Fruit fly (Drosophila melanogaster): Measurements from ENCODE around the gene Loxl1.
A peak's percentile ranks its signal among the peaks of the same experiment; 100 is the strongest.

The Loxl1 gene

dm6 chr3R:31457997-31458467 lies 1.6 kb downstream of the Loxl1 start (continued):
- TF ChIP-seq Bgb (GFP tag; IDR thresholded peaks at IDR 0.05; ENCODE audit: partially characterized antibody) (peak; percentile 54; the same call in 1 of the 2 replicates), CG8478 (optimal IDR thresholded peaks at IDR 0.05) (peak; percentile 79), tna (GFP tag; IDR thresholded peaks at IDR 0.05; ENCODE audit: partially characterized antibody) (0 out of 2 replicates have a peak, but pooled peaks have one; percentile 30), Stat92E (GFP tag; optimal IDR thresholded peaks at IDR 0.05) (peak in 1 of 3 experiments; percentile 95), CG8290 (GFP tag; optimal IDR thresholded peaks at IDR 0.05) (peak; percentile 96), CG8290 (tag; optimal IDR thresholded peaks at IDR 0.05) (peak; percentile 65 to 86), CG30020 (tag; optimal IDR thresholded peaks at IDR 0.05) (no peak), CG34224 (GFP tag; IDR thresholded peaks at IDR 0.05; ENCODE audit: partially characterized antibody) (peak; percentile 31; the same call in 1 of the 3 replicates), fd102C (GFP tag; optimal IDR thresholded peaks at IDR 0.05) (no peak), NfI (GFP tag; optimal IDR thresholded peaks at IDR 0.05) (no peak), lmd (GFP tag; IDR thresholded peaks at IDR 0.05) (no peak), Dp (GFP tag; optimal IDR thresholded peaks at IDR 0.05) (peak; percentile 75), Trl (optimal IDR thresholded peaks at IDR 0.05) (no peak), Trl (GFP tag; optimal IDR thresholded peaks at IDR 0.05) (no peak), CoRest (tag; optimal IDR thresholded peaks at IDR 0.05) (peak; percentile 34), CG3065 (GFP tag; optimal IDR thresholded peaks at IDR 0.05) (no peak), CG10462 (GFP tag; optimal IDR thresholded peaks at IDR 0.05) (peak; percentile 75), slbo (GFP tag; IDR thresholded peaks at IDR 0.05) (no peak), CG1602 (GFP tag; optimal IDR thresholded peaks at IDR 0.05) (no peak), en (GFP tag; optimal IDR thresholded peaks at IDR 0.05) (no peak), Dll (GFP tag; IDR thresholded peaks at IDR 0.05; ENCODE audit: partially characterized antibody) (0 out of 4 replicates have a peak, but pooled peaks have one; percentile 27), Rfx (GFP tag; IDR thresholded peaks at IDR 0.05) (0 out of 2 replicates have a peak, but pooled peaks have one; percentile 9), CTCF (GFP tag; optimal IDR thresholded peaks at IDR 0.05) (peak; percentile 20), CG1647 (GFP tag; optimal IDR thresholded peaks at IDR 0.05) (no peak), Hmr (GFP tag; optimal IDR thresholded peaks at IDR 0.05) (peak; percentile 57), crp (GFP tag; optimal IDR thresholded peaks at IDR 0.05) (peak in 1 of 2 experiments; percentile 61), lola (GFP tag; optimal IDR thresholded peaks at IDR 0.05) (peak in 1 of 3 experiments; percentile 87), CG2678 (tag; optimal IDR thresholded peaks at IDR 0.05) (no peak), hkb (optimal IDR thresholded peaks at IDR 0.05) (peak; percentile 44), hkb (GFP tag; IDR thresholded peaks at IDR 0.05) (no peak), CG3163 (GFP tag; optimal IDR thresholded peaks at IDR 0.05) (no peak), amos (GFP tag; IDR thresholded peaks at IDR 0.05; ENCODE audit: partially characterized antibody) (peak; percentile 26; the same call in 1 of the 2 replicates), HmgZ (tag; optimal IDR thresholded peaks at IDR 0.05) (peak; percentile 52), Scr (GFP tag; IDR thresholded peaks at IDR 0.05; ENCODE audit: partially characterized antibody) (peak; percentile 40; the same call in 1 of the 2 replicates), nmo (GFP tag; optimal IDR thresholded peaks at IDR 0.05) (peak; percentile 12), CG6791 (GFP tag; IDR thresholded peaks at IDR 0.05; ENCODE audit: partially characterized antibody) (peak; percentile 58; the same call in 1 of the 3 replicates), MESR4 (GFP tag; optimal IDR thresholded peaks at IDR 0.05) (no peak), dpn (GFP tag; optimal IDR thresholded peaks at IDR 0.05) (no peak), CG34376 (GFP tag; optimal IDR thresholded peaks at IDR 0.05) (no peak), knrl (GFP tag; IDR thresholded peaks at IDR 0.05; ENCODE audit: partially characterized antibody) (peak; percentile 31; the same call in 1 of the 3 replicates), Ssrp (tag; optimal IDR thresholded peaks at IDR 0.05) (no peak), CG31365 (tag; optimal IDR thresholded peaks at IDR 0.05) (no peak), CG9817 (tag; optimal IDR thresholded peaks at IDR 0.05) (no peak), CG2116 (GFP tag; optimal IDR thresholded peaks at IDR 0.05) (peak; percentile 8), BtbVII (GFP tag; optimal IDR thresholded peaks at IDR 0.05) (no peak), HmgD (GFP tag; optimal IDR thresholded peaks at IDR 0.05) (peak; percentile 79), hbn (GFP tag; IDR thresholded peaks at IDR 0.05; ENCODE audit: partially characterized antibody) (peak; percentile 25; the same call in 1 of the 2 replicates), CG3847 (GFP tag; IDR thresholded peaks at IDR 0.05) (no peak), grau (tag; optimal IDR thresholded peaks at IDR 0.05) (no peak), CG13624 (GFP tag; optimal IDR thresholded peaks at IDR 0.05) (peak; percentile 10)
